Fruit fly (Drosophila melanogaster) whole organism, embryonic: Measurements from ENCODE around the gene Sam-S.

Experiments used
- Atf-2 ChIP-seq: fragments of 200-800 bp; sonication (Bioruptor generic); optimal IDR thresholded peaks from 2 replicates; lab custom pipeline; 2016; ENCODE audit warnings: missing biosample characterization, missing genetic modification characterization
- B-H1 ChIP-seq: fragments of 200-800 bp; sonication (Bioruptor generic); IDR thresholded peaks from 3 replicates; pipeline ENCODE4 v1.3.6; 2022; ENCODE audit warnings: missing biosample characterization, missing genetic modification characterization
- CG13424 ChIP-seq: fragments of 200-800 bp; sonication (Bioruptor generic); optimal IDR thresholded peaks from 2 replicates; lab custom pipeline; 2019; ENCODE audit warnings: missing biosample characterization, mild to moderate bottlenecking, missing genetic modification characterization, moderate library complexity
- CG13775 ChIP-seq: fragments of 200-800 bp; sonication (Bioruptor generic); optimal IDR thresholded peaks from 3 replicates; lab custom pipeline; 2017; ENCODE audit warnings: missing biosample characterization, mild to moderate bottlenecking, missing genetic modification characterization
- CG14014 ChIP-seq: fragments of 200-800 bp; sonication (Bioruptor generic); IDR thresholded peaks from 2 replicates; pipeline ENCODE4 v1.3.6; 2022; ENCODE audit warnings: missing biosample characterization, missing genetic modification characterization
- CG14441 ChIP-seq: fragments of 200-800 bp; sonication (Bioruptor generic); IDR thresholded peaks from 2 replicates; pipeline ENCODE4 v1.3.6; 2022; ENCODE audit warnings: missing biosample characterization, missing genetic modification characterization
- CG14965 ChIP-seq: fragments of 200-800 bp; sonication (Bioruptor generic); optimal IDR thresholded peaks from 2 replicates; lab custom pipeline; 2016; ENCODE audit warnings: missing biosample characterization, missing genetic modification characterization, borderline replicate concordance
- CG15011 ChIP-seq: fragments of 200-800 bp; sonication (Bioruptor generic); optimal IDR thresholded peaks from 3 replicates; lab custom pipeline; 2018; ENCODE audit warnings: missing biosample characterization, mild to moderate bottlenecking, missing genetic modification characterization
- CG15073 ChIP-seq: fragments of 200-800 bp; sonication (Bioruptor generic); optimal IDR thresholded peaks from 2 replicates; lab custom pipeline; 2016; ENCODE audit warnings: missing biosample characterization, missing genetic modification characterization
- CG15601 ChIP-seq: fragments of 200-800 bp; sonication (Bioruptor generic); optimal IDR thresholded peaks from 3 replicates; lab custom pipeline; 2019; ENCODE audit warnings: missing biosample characterization, mild to moderate bottlenecking, missing genetic modification characterization, moderate library complexity
- CG1602 ChIP-seq: fragments of 200-800 bp; sonication (Bioruptor generic); optimal IDR thresholded peaks from 3 replicates; lab custom pipeline; 2016; ENCODE audit warnings: missing biosample characterization, missing genetic modification characterization
- CG17328 ChIP-seq: fragments of 200-800 bp; sonication (Bioruptor generic); IDR thresholded peaks from 2 replicates; pipeline ENCODE4 v1.3.6; 2022; ENCODE audit warnings: missing biosample characterization, missing genetic modification characterization
- CG17359 ChIP-seq: fragments of 200-800 bp; sonication (Bioruptor generic); optimal IDR thresholded peaks from 3 replicates; lab custom pipeline; 2018; ENCODE audit warnings: missing biosample characterization, mild to moderate bottlenecking, missing genetic modification characterization, moderate library complexity
- CG17361 ChIP-seq: fragments of 200-800 bp; sonication (Bioruptor generic); IDR thresholded peaks from 3 replicates; pipeline ENCODE4 v1.3.6; 2022; ENCODE audit warnings: missing biosample characterization, missing genetic modification characterization
- CG18476 ChIP-seq: fragments of 200-800 bp; sonication (Bioruptor generic); optimal IDR thresholded peaks from 2 replicates; lab custom pipeline; 2016; ENCODE audit warnings: missing biosample characterization, mild to moderate bottlenecking, missing genetic modification characterization
- CG4328 ChIP-seq: fragments of 200-800 bp; sonication (Bioruptor generic); optimal IDR thresholded peaks from 3 replicates; lab custom pipeline; 2017; ENCODE audit warnings: missing biosample characterization, missing genetic modification reagents, missing genetic modification characterization
- CG6689 ChIP-seq: fragments of 200-800 bp; sonication (Bioruptor generic); IDR thresholded peaks from 2 replicates; pipeline ENCODE4 v1.3.6; 2022; ENCODE audit warnings: missing biosample characterization, missing genetic modification characterization
- CG7357 ChIP-seq: fragments of 200-800 bp; sonication (Bioruptor generic); IDR thresholded peaks from 3 replicates; pipeline ENCODE4 v1.3.6; 2022; ENCODE audit warnings: missing biosample characterization, missing genetic modification characterization
- CG7745 ChIP-seq: fragments of 200-800 bp; sonication (Bioruptor generic); optimal IDR thresholded peaks from 2 replicates; lab custom pipeline; 2018; ENCODE audit warnings: missing biosample characterization, mild to moderate bottlenecking, missing genetic modification characterization, moderate library complexity
- CG8478 ChIP-seq: fragments of >200 bp; optimal IDR thresholded peaks from 2 replicates; lab custom pipeline; 2018
- CG9215 ChIP-seq: fragments of 200-800 bp; sonication (Bioruptor generic); IDR thresholded peaks from 2 replicates; pipeline ENCODE4 v1.3.6; 2022; ENCODE audit warnings: missing biosample characterization, missing genetic modification characterization
- CG9437 ChIP-seq: fragments of 200-800 bp; sonication (Bioruptor generic); optimal IDR thresholded peaks from 2 replicates; lab custom pipeline; 2018; ENCODE audit warnings: missing biosample characterization, mild to moderate bottlenecking, missing genetic modification characterization
- Chrac-16 ChIP-seq: fragments of 200-800 bp; sonication (Bioruptor generic); optimal IDR thresholded peaks from 3 replicates; lab custom pipeline; 2016; ENCODE audit warnings: missing biosample characterization, missing genetic modification characterization
- CoRest ChIP-seq: fragments of 200-800 bp; sonication (Bioruptor generic); optimal IDR thresholded peaks from 3 replicates; lab custom pipeline; 2018; ENCODE audit warnings: missing biosample characterization, mild to moderate bottlenecking, missing genetic modification characterization, moderate library complexity
- D19A ChIP-seq: fragments of 200-800 bp; optimal IDR thresholded peaks from 3 replicates; lab custom pipeline; 2019; ENCODE audit warnings: missing biosample characterization, mild to moderate bottlenecking, missing genetic modification characterization, moderate library complexity
- Doc3 ChIP-seq: fragments of 200-800 bp; sonication (Bioruptor generic); IDR thresholded peaks from 3 replicates; pipeline ENCODE4 v1.3.6; 2022; ENCODE audit warnings: missing biosample characterization, missing genetic modification characterization; ENCODE audit not compliant: partially characterized antibody
- Elba2 ChIP-seq: fragments of 200-800 bp; sonication (Bioruptor generic); optimal IDR thresholded peaks from 3 replicates; lab custom pipeline; 2016; ENCODE audit warnings: missing biosample characterization, missing genetic modification characterization
- Lpt ChIP-seq: fragments of >200 bp; optimal IDR thresholded peaks from 2 replicates; lab custom pipeline; 2018; ENCODE audit warnings: missing biosample characterization, missing genetic modification characterization
- Mad ChIP-seq: fragments of 200-800 bp; sonication (Bioruptor generic); optimal IDR thresholded peaks from 2 replicates; lab custom pipeline; 2016; ENCODE audit warnings: missing biosample characterization, missing genetic modification characterization
- Mes4 ChIP-seq: fragments of 200-800 bp; sonication (Bioruptor generic); optimal IDR thresholded peaks from 2 replicates; lab custom pipeline; 2016; ENCODE audit warnings: missing biosample characterization, missing genetic modification characterization
- NFAT ChIP-seq: fragments of 200-800 bp; sonication (Bioruptor generic); IDR thresholded peaks from 2 replicates; pipeline ENCODE4 v1.3.6; 2022; ENCODE audit warnings: missing biosample characterization, missing genetic modification characterization
- Trl ChIP-seq, 3 experiments: fragments of >200 bp in 2 of 3; fragments of 200-800 bp in 1 of 3; sonication (Bioruptor generic) in 1 of 3; optimal IDR thresholded peaks; 2 replicates in 1 of 3; 3 replicates in 2 of 3; lab custom pipeline; 2016 to 2017; ENCODE audit warnings: missing biosample characterization in 1 of 3, missing genetic modification characterization in 1 of 3
- Usf ChIP-seq: fragments of 200-800 bp; sonication (Bioruptor generic); optimal IDR thresholded peaks from 2 replicates; lab custom pipeline; 2017; ENCODE audit warnings: missing genotype, missing biosample characterization, missing genetic modification characterization
- aop ChIP-seq: fragments of 200-800 bp; sonication (Bioruptor generic); IDR thresholded peaks from 2 replicates; pipeline ENCODE4 v1.3.6; 2022; ENCODE audit warnings: missing biosample characterization, missing genetic modification characterization
- ato ChIP-seq: fragments of 200-800 bp; sonication (Bioruptor generic); IDR thresholded peaks from 2 replicates; pipeline ENCODE4 v1.3.6; 2022; ENCODE audit warnings: missing biosample characterization, missing genetic modification characterization; ENCODE audit not compliant: partially characterized antibody
- cad ChIP-seq: fragments of >200 bp; optimal IDR thresholded peaks from 2 replicates; lab custom pipeline; 2017; ENCODE audit warnings: missing biosample characterization, missing genetic modification characterization
- chn ChIP-seq: fragments of 200-800 bp; sonication (Bioruptor generic); optimal IDR thresholded peaks from 2 replicates; lab custom pipeline; 2016; ENCODE audit warnings: missing biosample characterization, missing genetic modification characterization
- da ChIP-seq: fragments of 200-800 bp; sonication (Bioruptor generic); optimal IDR thresholded peaks from 2 replicates; lab custom pipeline; 2016; ENCODE audit warnings: missing biosample characterization, missing genetic modification characterization
- dmrt11E ChIP-seq: fragments of 200-800 bp; sonication (Bioruptor generic); optimal IDR thresholded peaks from 3 replicates; lab custom pipeline; 2018; ENCODE audit warnings: missing biosample characterization, mild to moderate bottlenecking, missing genetic modification characterization, moderate library complexity
- esg ChIP-seq: fragments of 200-800 bp; sonication (Bioruptor generic); conservative IDR thresholded peaks from 2 replicates; pipeline ENCODE4 v1.3.6; 2022; ENCODE audit warnings: missing biosample characterization, missing genetic modification characterization
- gsb ChIP-seq: fragments of 200-800 bp; sonication (Bioruptor generic); IDR thresholded peaks from 2 replicates; pipeline ENCODE4 v1.3.6; 2022; ENCODE audit warnings: missing biosample characterization, missing genetic modification characterization
- ind ChIP-seq: fragments of 200-800 bp; sonication (Bioruptor generic); optimal IDR thresholded peaks from 3 replicates; lab custom pipeline; 2016; ENCODE audit warnings: missing biosample characterization, missing genetic modification characterization
- jing ChIP-seq: fragments of 200-800 bp; sonication (Bioruptor generic); optimal IDR thresholded peaks from 2 replicates; lab custom pipeline; 2018; ENCODE audit warnings: missing biosample characterization, mild to moderate bottlenecking, missing genetic modification characterization
- knrl ChIP-seq: fragments of 200-800 bp; sonication (Bioruptor generic); IDR thresholded peaks from 3 replicates; pipeline ENCODE4 v1.3.6; 2022; ENCODE audit warnings: missing biosample characterization, missing genetic modification characterization; ENCODE audit not compliant: partially characterized antibody
- pros ChIP-seq: fragments of 200-800 bp; sonication (Bioruptor generic); optimal IDR thresholded peaks from 3 replicates; lab custom pipeline; 2019; ENCODE audit warnings: missing biosample characterization, mild to moderate bottlenecking, missing genetic modification characterization, moderate library complexity
- ranshi ChIP-seq: fragments of 200-800 bp; sonication (Bioruptor generic); IDR thresholded peaks from 2 replicates; pipeline ENCODE4 v1.3.6; 2022; ENCODE audit warnings: missing biosample characterization, missing genetic modification characterization
- run ChIP-seq: fragments of 200-800 bp; sonication (Bioruptor generic); optimal IDR thresholded peaks from 3 replicates; lab custom pipeline; 2018; ENCODE audit warnings: missing biosample characterization, mild to moderate bottlenecking, missing genetic modification characterization
- sd ChIP-seq: fragments of 200-800 bp; sonication (Bioruptor generic); optimal IDR thresholded peaks from 3 replicates; lab custom pipeline; 2018; ENCODE audit warnings: missing biosample characterization, mild to moderate bottlenecking, missing genetic modification characterization, moderate library complexity
- sna ChIP-seq: fragments of 200-800 bp; sonication (Bioruptor generic); IDR thresholded peaks from 2 replicates; pipeline ENCODE4 v1.3.6; 2022; ENCODE audit warnings: missing biosample characterization, missing genetic modification characterization; ENCODE audit not compliant: partially characterized antibody
- trh ChIP-seq: fragments of 200-800 bp; sonication (Bioruptor generic); optimal IDR thresholded peaks from 2 replicates; lab custom pipeline; 2016; ENCODE audit warnings: missing biosample characterization, missing genetic modification characterization
- usp ChIP-seq: fragments of >200 bp; optimal IDR thresholded peaks from 2 replicates; lab custom pipeline; 2017; ENCODE audit warnings: missing biosample characterization, missing genetic modification characterization
- zf30C ChIP-seq: fragments of 200-800 bp; sonication (Bioruptor generic); optimal IDR thresholded peaks from 3 replicates; lab custom pipeline; 2018; ENCODE audit warnings: missing biosample characterization, mild to moderate bottlenecking, missing genetic modification characterization

The Sam-S gene

dm6 chr2L:117750-118149, 11.0 kb downstream of the Sam-S start (continued):
- no peak for TF ChIP-seq Lpt (GFP tag; lab: Kevin White, UChicago)
- no peak for TF ChIP-seq jing (GFP tag; lab: Kevin White, UChicago)
- peak; percentile 61 for TF ChIP-seq CG17359 (tag; lab: Kevin White, UChicago)
- TF ChIP-seq knrl (GFP tag; lab: Robert Waterston, UW): no peak
- TF ChIP-seq ind (GFP tag; lab: Kevin White, UChicago): no peak
- TF ChIP-seq NFAT (GFP tag; lab: Robert Waterston, UW): no peak
- TF ChIP-seq esg (GFP tag; lab: Robert Waterston, UW): no peak
- TF ChIP-seq cad (GFP tag; lab: Kevin White, UChicago): no peak
- no peak for TF ChIP-seq CG15011 (GFP tag; lab: Kevin White, UChicago)
- TF ChIP-seq CG17361 (GFP tag; lab: Robert Waterston, UW): no peak
- no peak for TF ChIP-seq sna
- TF ChIP-seq CG17328 (GFP tag; lab: Robert Waterston, UW): no peak
- TF ChIP-seq D19A (tag; lab: Kevin White, UChicago): no peak
- TF ChIP-seq zf30C (GFP tag; lab: Kevin White, UChicago): no peak
- TF ChIP-seq sd (tag; lab: Kevin White, UChicago): no peak
- TF ChIP-seq CG13775 (GFP tag; lab: Kevin White, UChicago): no peak
- 0 out of 2 replicates have a peak, but pooled peaks have one; percentile 10 for TF ChIP-seq gsb
- TF ChIP-seq aop (GFP tag; lab: Robert Waterston, UW): no peak
- no peak for TF ChIP-seq CG15073 (GFP tag; lab: Kevin White, UChicago)
- TF ChIP-seq Atf-2: no peak
- no peak for TF ChIP-seq CG9437 (GFP tag; lab: Kevin White, UChicago)
- TF ChIP-seq ranshi (GFP tag; lab: Robert Waterston, UW): no peak; the same call in 1 of the 2 replicates
- no peak for TF ChIP-seq CG7357
- no peak for TF ChIP-seq chn (GFP tag; lab: Kevin White, UChicago)
- no peak for TF ChIP-seq Trl (optimal IDR thresholded peaks at IDR 0.05; lab: Kevin White, UChicago)
- peak; percentile 14 for TF ChIP-seq Trl (GFP tag; optimal IDR thresholded peaks at IDR 0.05; lab: Kevin White, UChicago)
- no peak for TF ChIP-seq trh (GFP tag; lab: Kevin White, UChicago)
- no peak for TF ChIP-seq CG7745 (tag; lab: Kevin White, UChicago)
- no peak for TF ChIP-seq ato
- peak; percentile 62; the same call in 1 of the 2 replicates for TF ChIP-seq CG14014 (GFP tag; lab: Robert Waterston, UW)
- TF ChIP-seq CG13424 (tag; lab: Kevin White, UChicago): no peak
- no peak for TF ChIP-seq da
- no peak for TF ChIP-seq Doc3 (GFP tag; lab: Robert Waterston, UW)
- TF ChIP-seq CG9215 (GFP tag; lab: Robert Waterston, UW): no peak
- no peak for TF ChIP-seq Elba2
- no peak for TF ChIP-seq CG18476 (GFP tag; lab: Kevin White, UChicago)
- no peak for TF ChIP-seq Usf (GFP tag; lab: Kevin White, UChicago)
- TF ChIP-seq Mad: no peak
- TF ChIP-seq run (tag; lab: Kevin White, UChicago): no peak
- TF ChIP-seq Chrac-16: no peak
- TF ChIP-seq CoRest (tag; lab: Kevin White, UChicago): no peak
- TF ChIP-seq dmrt11E: no peak
- no peak for TF ChIP-seq CG6689 (GFP tag; lab: Robert Waterston, UW)
- TF ChIP-seq Mes4: no peak
- TF ChIP-seq CG4328 (GFP tag; lab: Kevin White, UChicago): no peak
- peak; percentile 57 for TF ChIP-seq CG15601 (tag; lab: Kevin White, UChicago)
- TF ChIP-seq CG14441 (GFP tag; lab: Robert Waterston, UW): no peak
- TF ChIP-seq pros: no peak
- TF ChIP-seq CG8478 (lab: Kevin White, UChicago): no peak
- no peak; the same call in 2 of the 3 replicates for TF ChIP-seq B-H1 (GFP tag; lab: Robert Waterston, UW)
- no peak for TF ChIP-seq CG14965
- no peak for TF ChIP-seq CG1602 (GFP tag; lab: Kevin White, UChicago)
- no peak for TF ChIP-seq usp (GFP tag; lab: Kevin White, UChicago)
